Worm (Caenorhabditis elegans): ENCODE measurements around the gene tmem-218.

tmem-218 gene

ce11 chrX:17636326-17636735 lies 13.1 kb upstream of the tmem-218 start:
- TF ChIP-seq mab-5 (tag; optimal IDR thresholded peaks at IDR 0.05) (no peak), unc-62 (GFP tag; optimal IDR thresholded peaks at IDR 0.05) (no peak), ceh-83 (GFP tag; optimal IDR thresholded peaks at IDR 0.05) (no peak), elt-1 (tag; optimal IDR thresholded peaks at IDR 0.05; ENCODE audit: borderline replicate concordance, insufficient read depth) (no peak), nhr-237 (tag; optimal IDR thresholded peaks at IDR 0.05) (no peak), ceh-39 (tag; optimal IDR thresholded peaks at IDR 0.05) (no peak), ham-2 (GFP tag; optimal IDR thresholded peaks at IDR 0.05) (no peak), nhr-28 (tag; optimal IDR thresholded peaks at IDR 0.05) (no peak), blmp-1 (tag; optimal IDR thresholded peaks at IDR 0.05) (no peak), ces-1 (GFP tag; optimal IDR thresholded peaks at IDR 0.05) (no peak), snpc-4 (tag; optimal IDR thresholded peaks at IDR 0.05) (no peak), drap-1 (GFP tag; optimal IDR thresholded peaks at IDR 0.05) (no peak), hlh-1 (tag; optimal IDR thresholded peaks at IDR 0.05) (no peak), sem-2 (GFP tag; optimal IDR thresholded peaks at IDR 0.05) (no peak)

ce11 chrX:17637528-17637927 lies 12.0 kb upstream of the tmem-218 start:
- TF ChIP-seq nhr-28 (tag; optimal IDR thresholded peaks at IDR 0.05) (no peak), tbx-8 (GFP tag; optimal IDR thresholded peaks at IDR 0.05) (no peak), ceh-39 (tag; optimal IDR thresholded peaks at IDR 0.05) (no peak), lin-32 (GFP tag; optimal IDR thresholded peaks at IDR 0.05) (no peak), zip-8 (tag; optimal IDR thresholded peaks at IDR 0.05) (no peak), mep-1 (tag; optimal IDR thresholded peaks at IDR 0.05) (no peak), mab-5 (tag; optimal IDR thresholded peaks at IDR 0.05) (no peak), unc-62 (GFP tag; optimal IDR thresholded peaks at IDR 0.05) (no peak), ztf-11 (tag; optimal IDR thresholded peaks at IDR 0.05) (no peak)

- no peak for TF ChIP-seq sptf-1 (tag; optimal IDR thresholded peaks at IDR 0.05)
Observed at ce11 chrX:17638460-17638859, 11.0 kb upstream of the tmem-218 start.

- no peak for TF ChIP-seq nhr-237 (tag; optimal IDR thresholded peaks at IDR 0.05)
- TF ChIP-seq snpc-4 (tag; optimal IDR thresholded peaks at IDR 0.05): no peak
- TF ChIP-seq tbx-8 (GFP tag; optimal IDR thresholded peaks at IDR 0.05): no peak
- no peak for TF ChIP-seq drap-1 (GFP tag; optimal IDR thresholded peaks at IDR 0.05)
- no peak for TF ChIP-seq lsy-2 (tag; optimal IDR thresholded peaks at IDR 0.05)
- no peak for TF ChIP-seq unc-62 (GFP tag; optimal IDR thresholded peaks at IDR 0.05)
- no peak for TF ChIP-seq unc-120 (tag; optimal IDR thresholded peaks at IDR 0.05; ENCODE audit: poor library complexity, severe bottlenecking)
- TF ChIP-seq zip-8 (tag; optimal IDR thresholded peaks at IDR 0.05): no peak
- no peak for TF ChIP-seq elt-3 (tag; optimal IDR thresholded peaks at IDR 0.05)
- TF ChIP-seq mab-5 (tag; optimal IDR thresholded peaks at IDR 0.05): no peak
- no peak for TF ChIP-seq mls-2 (tag; optimal IDR thresholded peaks at IDR 0.05)
- no peak for TF ChIP-seq nhr-28 (tag; optimal IDR thresholded peaks at IDR 0.05)
Observed at ce11 chrX:17638970-17639369, 10.5 kb upstream of the tmem-218 start.

- peak; percentile 57 for TF ChIP-seq hlh-1 (tag; optimal IDR thresholded peaks at IDR 0.05)
- TF ChIP-seq unc-62 (GFP tag; optimal IDR thresholded peaks at IDR 0.05): peak; percentile 23
- peak; percentile 81 for TF ChIP-seq unc-120 (tag; optimal IDR thresholded peaks at IDR 0.05; ENCODE audit: poor library complexity, severe bottlenecking)
- TF ChIP-seq nhr-237 (tag; optimal IDR thresholded peaks at IDR 0.05): no peak
Observed at ce11 chrX:17640790-17641189, 8.7 kb upstream of the tmem-218 start, which contains the start of gene H18N23.2. Gene H18N23.2, minus strand, starts transcription at chrX:17640871.

- TF ChIP-seq zip-8 (tag; optimal IDR thresholded peaks at IDR 0.05): no peak
- no peak for TF ChIP-seq snpc-4 (tag; optimal IDR thresholded peaks at IDR 0.05)
- TF ChIP-seq sem-2 (GFP tag; optimal IDR thresholded peaks at IDR 0.05): no peak
- TF ChIP-seq nhr-237 (tag; optimal IDR thresholded peaks at IDR 0.05): no peak
- TF ChIP-seq sptf-1 (tag; optimal IDR thresholded peaks at IDR 0.05): no peak
- no peak for TF ChIP-seq lin-13 (tag; optimal IDR thresholded peaks at IDR 0.05)
- no peak for TF ChIP-seq blmp-1 (tag; optimal IDR thresholded peaks at IDR 0.05)
- TF ChIP-seq elt-1 (tag; optimal IDR thresholded peaks at IDR 0.05; ENCODE audit: borderline replicate concordance, insufficient read depth): no peak
- no peak for TF ChIP-seq bed-3 (GFP tag; optimal IDR thresholded peaks at IDR 0.05)
- no peak for TF ChIP-seq drap-1 (GFP tag; optimal IDR thresholded peaks at IDR 0.05)
Observed at ce11 chrX:17642832-17643231, 6.6 kb upstream of the tmem-218 start.

- TF ChIP-seq lin-13 (tag; optimal IDR thresholded peaks at IDR 0.05) (no peak), nhr-237 (tag; optimal IDR thresholded peaks at IDR 0.05) (no peak), mab-5 (tag; optimal IDR thresholded peaks at IDR 0.05) (no peak), ceh-43 (GFP tag; optimal IDR thresholded peaks at IDR 0.05) (no peak), elt-3 (tag; optimal IDR thresholded peaks at IDR 0.05) (no peak), zip-8 (tag; optimal IDR thresholded peaks at IDR 0.05) (no peak), blmp-1 (tag; optimal IDR thresholded peaks at IDR 0.05) (no peak), hlh-1 (tag; optimal IDR thresholded peaks at IDR 0.05) (no peak), sem-2 (GFP tag; optimal IDR thresholded peaks at IDR 0.05) (no peak), sptf-1 (tag; optimal IDR thresholded peaks at IDR 0.05) (no peak), ceh-83 (GFP tag; optimal IDR thresholded peaks at IDR 0.05) (no peak), ztf-11 (tag; optimal IDR thresholded peaks at IDR 0.05) (no peak), drap-1 (GFP tag; optimal IDR thresholded peaks at IDR 0.05) (no peak), pha-4 (tag; optimal IDR thresholded peaks at IDR 0.05) (no peak), bed-3 (GFP tag; optimal IDR thresholded peaks at IDR 0.05) (no peak), M03D4.4 (tag; optimal IDR thresholded peaks at IDR 0.05) (no peak), unc-39 (tag; optimal IDR thresholded peaks at IDR 0.05) (no peak), nhr-28 (tag; optimal IDR thresholded peaks at IDR 0.05) (no peak), mep-1 (tag; optimal IDR thresholded peaks at IDR 0.05) (no peak)
Observed at ce11 chrX:17643812-17644211, 5.7 kb upstream of the tmem-218 start.
